Fruit fly (Drosophila melanogaster) whole organism, embryonic: Measurements from ENCODE around the gene CG14232.

Experiments used
- ATbp ChIP-seq: fragments of 200-800 bp; sonication (Bioruptor generic); optimal IDR thresholded peaks from 2 replicates; lab custom pipeline; 2017; ENCODE audit warnings: missing biosample characterization, mild to moderate bottlenecking, missing genetic modification characterization, missing genetic modification reagents
- Atf-2 ChIP-seq: fragments of 200-800 bp; sonication (Bioruptor generic); optimal IDR thresholded peaks from 2 replicates; lab custom pipeline; 2016; ENCODE audit warnings: missing biosample characterization, missing genetic modification characterization
- Bteb2 ChIP-seq: fragments of 200-800 bp; sonication (Bioruptor generic); optimal IDR thresholded peaks from 2 replicates; lab custom pipeline; 2016; ENCODE audit warnings: missing biosample characterization, missing genetic modification characterization
- CG10147 ChIP-seq: fragments of 200-800 bp; sonication (Bioruptor generic); optimal IDR thresholded peaks from 2 replicates; lab custom pipeline; 2019; ENCODE audit warnings: missing biosample characterization, mild to moderate bottlenecking, missing genetic modification characterization, moderate library complexity
- CG11696 ChIP-seq: fragments of 200-800 bp; sonication (Bioruptor generic); IDR thresholded peaks from 2 replicates; pipeline ENCODE4 v1.3.6; 2022; ENCODE audit warnings: missing biosample characterization, missing genetic modification characterization
- CG12744 ChIP-seq: fragments of 200-800 bp; sonication (Bioruptor generic); optimal IDR thresholded peaks from 2 replicates; lab custom pipeline; 2016; ENCODE audit warnings: missing biosample characterization, missing genetic modification characterization
- CG13296 ChIP-seq: fragments of 200-800 bp; sonication (Bioruptor generic); optimal IDR thresholded peaks from 3 replicates; lab custom pipeline; 2018; ENCODE audit warnings: missing biosample characterization, mild to moderate bottlenecking, missing genetic modification characterization
- CG15269 ChIP-seq: fragments of 200-800 bp; sonication (Bioruptor generic); optimal IDR thresholded peaks from 2 replicates; lab custom pipeline; 2018; ENCODE audit warnings: missing biosample characterization, mild to moderate bottlenecking, missing genetic modification characterization, moderate library complexity
- CG15696 ChIP-seq: fragments of 200-800 bp; sonication (Bioruptor generic); optimal IDR thresholded peaks from 2 replicates; lab custom pipeline; 2019; ENCODE audit warnings: missing biosample characterization, mild to moderate bottlenecking, missing genetic modification characterization, moderate library complexity
- CG17328 ChIP-seq: fragments of 200-800 bp; sonication (Bioruptor generic); IDR thresholded peaks from 2 replicates; pipeline ENCODE4 v1.3.6; 2022; ENCODE audit warnings: missing biosample characterization, missing genetic modification characterization
- CG17829 ChIP-seq: fragments of 200-800 bp; optimal IDR thresholded peaks from 2 replicates; lab custom pipeline; 2019; ENCODE audit warnings: missing biosample characterization, mild to moderate bottlenecking, missing genetic modification characterization, moderate library complexity
- CG1832 ChIP-seq: fragments of 200-800 bp; sonication (Bioruptor generic); optimal IDR thresholded peaks from 2 replicates; lab custom pipeline; 2017; ENCODE audit warnings: missing biosample characterization, mild to moderate bottlenecking, missing genetic modification characterization, inconsistent platforms
- CG2120 ChIP-seq: fragments of 200-800 bp; sonication (Bioruptor generic); optimal IDR thresholded peaks from 3 replicates; lab custom pipeline; 2016; ENCODE audit warnings: missing biosample characterization, missing genetic modification characterization
- CG32532 ChIP-seq: fragments of 200-800 bp; sonication (Bioruptor generic); IDR thresholded peaks from 2 replicates; pipeline ENCODE4 v1.3.6; 2022; ENCODE audit warnings: missing biosample characterization, missing genetic modification characterization
- CG32767 ChIP-seq: fragments of 200-800 bp; sonication (Bioruptor generic); IDR thresholded peaks from 2 replicates; pipeline ENCODE4 v1.3.6; 2022; ENCODE audit warnings: missing biosample characterization, missing genetic modification characterization
- CG4617 ChIP-seq: fragments of 200-800 bp; sonication (Bioruptor generic); optimal IDR thresholded peaks from 3 replicates; lab custom pipeline; 2016; ENCODE audit warnings: missing biosample characterization, missing genetic modification characterization, borderline replicate concordance
- CG9437 ChIP-seq: fragments of 200-800 bp; sonication (Bioruptor generic); optimal IDR thresholded peaks from 2 replicates; lab custom pipeline; 2018; ENCODE audit warnings: missing biosample characterization, mild to moderate bottlenecking, missing genetic modification characterization
- CG9932 ChIP-seq: fragments of 200-800 bp; sonication (Bioruptor generic); IDR thresholded peaks from 2 replicates; pipeline ENCODE4 v1.3.6; 2022; ENCODE audit warnings: missing biosample characterization, missing genetic modification characterization
- Dp ChIP-seq: fragments of 200-800 bp; sonication (Bioruptor generic); optimal IDR thresholded peaks from 2 replicates; lab custom pipeline; 2018; ENCODE audit warnings: missing biosample characterization, mild to moderate bottlenecking, missing genetic modification characterization, moderate library complexity
- Ets65A ChIP-seq: fragments of 200-800 bp; sonication (Bioruptor generic); peaks from one replicate; lab custom pipeline; 2016; ENCODE audit warnings: missing biosample characterization, missing genetic modification characterization
- Lhr ChIP-seq: fragments of 200-800 bp; sonication (Bioruptor generic); optimal IDR thresholded peaks from 3 replicates; lab custom pipeline; 2017; ENCODE audit warnings: mild to moderate bottlenecking, missing biosample characterization, missing genetic modification reagents, missing genetic modification characterization
- Myb ChIP-seq: fragments of 200-800 bp; sonication (Bioruptor generic); optimal IDR thresholded peaks from 2 replicates; lab custom pipeline; 2016; ENCODE audit warnings: missing biosample characterization, missing genetic modification characterization
- NK7.1 ChIP-seq: fragments of 200-800 bp; sonication (Bioruptor generic); optimal IDR thresholded peaks from 3 replicates; lab custom pipeline; 2016; ENCODE audit warnings: missing biosample characterization, missing genetic modification characterization
- Neu2 ChIP-seq: fragments of 200-800 bp; sonication (Bioruptor generic); optimal IDR thresholded peaks from 3 replicates; lab custom pipeline; 2016; ENCODE audit warnings: missing biosample characterization, missing genetic modification characterization, borderline replicate concordance
- NfI ChIP-seq: fragments of 200-800 bp; sonication (Bioruptor generic); optimal IDR thresholded peaks from 3 replicates; lab custom pipeline; 2018; ENCODE audit warnings: missing biosample characterization, mild to moderate bottlenecking, missing genetic modification characterization, moderate library complexity
- PHDP ChIP-seq: fragments of 200-800 bp; sonication (Bioruptor generic); optimal IDR thresholded peaks from 3 replicates; lab custom pipeline; 2018; ENCODE audit warnings: missing biosample characterization, mild to moderate bottlenecking, missing genetic modification characterization, moderate library complexity
- Rfx ChIP-seq: fragments of 200-800 bp; sonication (Bioruptor generic); IDR thresholded peaks from 2 replicates; pipeline ENCODE4 v1.3.6; 2022; ENCODE audit warnings: missing biosample characterization, missing genetic modification characterization
- Ssrp ChIP-seq: fragments of 200-800 bp; sonication (Bioruptor generic); optimal IDR thresholded peaks from 2 replicates; lab custom pipeline; 2018; ENCODE audit warnings: missing biosample characterization, mild to moderate bottlenecking, missing genetic modification characterization, moderate library complexity
- Taf1 ChIP-seq: fragments of 200-800 bp; sonication (Bioruptor generic); IDR thresholded peaks from 2 replicates; pipeline ENCODE4 v1.3.6; 2022; ENCODE audit warnings: missing biosample characterization, missing genetic modification characterization
- Xrp1 ChIP-seq: fragments of 200-800 bp; sonication (Bioruptor generic); IDR thresholded peaks from 2 replicates; pipeline ENCODE4 v1.3.6; 2022; ENCODE audit warnings: missing biosample characterization, missing genetic modification characterization
- amos ChIP-seq: fragments of 200-800 bp; sonication (Bioruptor generic); IDR thresholded peaks from 2 replicates; pipeline ENCODE4 v1.3.6; 2022; ENCODE audit warnings: missing biosample characterization, missing genetic modification characterization; ENCODE audit not compliant: partially characterized antibody
- az2 ChIP-seq: fragments of 200-800 bp; sonication (Bioruptor generic); optimal IDR thresholded peaks from 3 replicates; lab custom pipeline; 2016; ENCODE audit warnings: missing biosample characterization, missing genetic modification characterization
- bowl ChIP-seq: fragments of 200-800 bp; sonication (Bioruptor generic); IDR thresholded peaks from 2 replicates; pipeline ENCODE4 v1.3.6; 2022; ENCODE audit warnings: missing biosample characterization, missing genetic modification characterization
- br ChIP-seq: fragments of >200 bp; optimal IDR thresholded peaks from 2 replicates; lab custom pipeline; 2017
- crp ChIP-seq, 2 experiments: fragments of 200-800 bp; sonication (Bioruptor generic); optimal IDR thresholded peaks; 2 replicates in 1 of 2; 3 replicates in 1 of 2; lab custom pipeline; 2017; ENCODE audit warnings: missing biosample characterization in 2 of 2, missing genetic modification characterization in 2 of 2, mild to moderate bottlenecking in 1 of 2, moderate library complexity in 1 of 2
- ewg ChIP-seq: fragments of 200-800 bp; sonication (Bioruptor generic); optimal IDR thresholded peaks from 3 replicates; lab custom pipeline; 2017; ENCODE audit warnings: mild to moderate bottlenecking, missing biosample characterization, missing genetic modification reagents, missing genetic modification characterization
- jing ChIP-seq: fragments of 200-800 bp; sonication (Bioruptor generic); optimal IDR thresholded peaks from 2 replicates; lab custom pipeline; 2018; ENCODE audit warnings: missing biosample characterization, mild to moderate bottlenecking, missing genetic modification characterization
- knrl ChIP-seq: fragments of 200-800 bp; sonication (Bioruptor generic); IDR thresholded peaks from 3 replicates; pipeline ENCODE4 v1.3.6; 2022; ENCODE audit warnings: missing biosample characterization, missing genetic modification characterization; ENCODE audit not compliant: partially characterized antibody
- lov ChIP-seq, 2 experiments: fragments of 200-800 bp in 1 of 2; fragments of >200 bp in 1 of 2; sonication (Bioruptor generic) in 1 of 2; IDR thresholded peaks in 1 of 2; optimal IDR thresholded peaks in 1 of 2; 2 replicates in 1 of 2; 3 replicates in 1 of 2; pipeline versions ENCODE4 v1.3.6 to Lab custom; 2017 to 2022; ENCODE audit warnings: missing biosample characterization in 1 of 2, missing genetic modification characterization in 1 of 2
- pho ChIP-seq: fragments of 200-800 bp; sonication (Bioruptor generic); optimal IDR thresholded peaks from 2 replicates; lab custom pipeline; 2016; ENCODE audit warnings: missing biosample characterization, missing genetic modification characterization
- phol ChIP-seq: fragments of 200-800 bp; sonication (Bioruptor generic); optimal IDR thresholded peaks from 3 replicates; lab custom pipeline; 2018; ENCODE audit warnings: missing biosample characterization, mild to moderate bottlenecking, missing genetic modification characterization, moderate library complexity
- run ChIP-seq: fragments of 200-800 bp; sonication (Bioruptor generic); optimal IDR thresholded peaks from 3 replicates; lab custom pipeline; 2018; ENCODE audit warnings: missing biosample characterization, mild to moderate bottlenecking, missing genetic modification characterization
- sens ChIP-seq: fragments of 200-800 bp; sonication (Bioruptor generic); peaks from one replicate; lab custom pipeline; 2016; ENCODE audit warnings: missing biosample characterization, missing genetic modification characterization
- sima ChIP-seq: fragments of 200-800 bp; sonication (Bioruptor generic); optimal IDR thresholded peaks from 2 replicates; lab custom pipeline; 2016; ENCODE audit warnings: missing biosample characterization, missing genetic modification characterization
- slbo ChIP-seq: fragments of 200-800 bp; sonication (Bioruptor generic); IDR thresholded peaks from 2 replicates; pipeline ENCODE4 v1.3.6; 2022; ENCODE audit warnings: missing biosample characterization, missing genetic modification characterization
- sna ChIP-seq: fragments of 200-800 bp; sonication (Bioruptor generic); IDR thresholded peaks from 2 replicates; pipeline ENCODE4 v1.3.6; 2022; ENCODE audit warnings: missing biosample characterization, missing genetic modification characterization; ENCODE audit not compliant: partially characterized antibody
- sob ChIP-seq: fragments of 200-800 bp; sonication (Bioruptor generic); IDR thresholded peaks from 2 replicates; pipeline ENCODE4 v1.3.6; 2022; ENCODE audit warnings: missing biosample characterization, missing genetic modification characterization
- ssp ChIP-seq: fragments of 200-800 bp; sonication (Bioruptor generic); IDR thresholded peaks from 2 replicates; pipeline ENCODE4 v1.3.6; 2022; ENCODE audit warnings: missing biosample characterization, missing genetic modification characterization
- tio ChIP-seq: fragments of 200-800 bp; sonication (Bioruptor generic); optimal IDR thresholded peaks from 2 replicates; lab custom pipeline; 2017; ENCODE audit warnings: missing biosample characterization, missing genetic modification characterization, inconsistent platforms
- tup ChIP-seq: fragments of 200-800 bp; sonication (Bioruptor generic); optimal IDR thresholded peaks from 2 replicates; lab custom pipeline; 2016; ENCODE audit warnings: missing biosample characterization, mild to moderate bottlenecking, missing genetic modification characterization, moderate library complexity
- zen ChIP-seq: fragments of 200-800 bp; sonication (Bioruptor generic); optimal IDR thresholded peaks from 3 replicates; lab custom pipeline; 2018; ENCODE audit warnings: missing biosample characterization, mild to moderate bottlenecking, missing genetic modification characterization, moderate library complexity

Gene CG14232

DNA sequence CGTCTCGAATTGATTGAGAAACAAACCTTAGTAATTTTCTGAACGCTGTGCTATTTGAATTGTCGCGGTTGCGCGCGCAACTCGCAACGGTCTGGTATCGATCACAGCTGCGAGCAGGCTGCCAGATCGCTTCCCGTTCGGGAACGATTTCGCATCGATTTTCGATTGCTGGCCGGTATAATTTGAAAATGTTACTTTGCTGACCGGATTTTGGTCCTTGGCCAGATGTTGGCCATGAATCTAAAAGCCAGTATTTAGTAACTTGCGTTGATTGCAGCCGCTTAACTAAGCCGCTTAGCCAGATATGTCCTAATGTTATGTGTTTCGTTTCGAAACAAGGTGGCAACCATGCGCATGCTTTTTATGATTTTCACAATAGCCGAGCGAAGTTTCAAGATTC lies 44.5 kb upstream of the CG14232 start (continued):
- no peak for TF ChIP-seq Atf-2 (GFP tag; lab: Kevin White, UChicago)
- TF ChIP-seq crp (GFP tag; optimal IDR thresholded peaks at IDR 0.05; lab: Kevin White, UChicago): peak in 1 of 2 experiments; percentile 59
- TF ChIP-seq Rfx (GFP tag; lab: Robert Waterston, UW): peak; percentile 47
- TF ChIP-seq slbo (GFP tag; lab: Robert Waterston, UW): no peak
- TF ChIP-seq CG1832 (GFP tag; lab: Kevin White, UChicago): no peak
- TF ChIP-seq NfI: no peak
- no peak for TF ChIP-seq Taf1
- no peak for TF ChIP-seq CG17328 (GFP tag; lab: Robert Waterston, UW)
- TF ChIP-seq Xrp1 (GFP tag; lab: Robert Waterston, UW): no peak
- no peak for TF ChIP-seq tup (GFP tag; lab: Kevin White, UChicago)
- TF ChIP-seq CG9437 (GFP tag; lab: Kevin White, UChicago): no peak
- no peak for TF ChIP-seq CG15269 (tag; lab: Kevin White, UChicago)
- peak; percentile 51 for TF ChIP-seq amos (GFP tag; lab: Robert Waterston, UW)
- peak; percentile 35; the same call in 1 of the 2 replicates for TF ChIP-seq CG32532 (GFP tag; lab: Robert Waterston, UW)
- TF ChIP-seq CG9932 (GFP tag; lab: Robert Waterston, UW): no peak
- no peak for TF ChIP-seq CG10147
- TF ChIP-seq Neu2 (GFP tag; lab: Kevin White, UChicago): no peak
- TF ChIP-seq CG11696 (GFP tag; lab: Robert Waterston, UW): no peak
- TF ChIP-seq knrl (GFP tag; lab: Robert Waterston, UW): peak; percentile 50
- no peak for TF ChIP-seq az2 (GFP tag; lab: Kevin White, UChicago)
- no peak for TF ChIP-seq CG32767
- no peak for TF ChIP-seq br (lab: Kevin White, UChicago)
- TF ChIP-seq Lhr (GFP tag; lab: Kevin White, UChicago): peak; percentile 18
- TF ChIP-seq PHDP (tag; lab: Kevin White, UChicago): no peak
- no peak for TF ChIP-seq NK7.1
- TF ChIP-seq Ssrp (tag; lab: Kevin White, UChicago): no peak
- TF ChIP-seq pho (GFP tag; lab: Kevin White, UChicago): peak; percentile 4
- TF ChIP-seq phol (tag; lab: Kevin White, UChicago): peak; percentile 45
- peak; percentile 26 for TF ChIP-seq CG4617 (GFP tag; lab: Kevin White, UChicago)
- no peak for TF ChIP-seq CG15696
- TF ChIP-seq ewg (GFP tag; lab: Kevin White, UChicago): peak; percentile 22
- TF ChIP-seq Ets65A (GFP tag; lab: Kevin White, UChicago): peak; percentile 86
- 0 out of 2 replicates have a peak, but pooled peaks have one; percentile 36 for TF ChIP-seq sob (GFP tag; lab: Robert Waterston, UW)
- peak; percentile 11 for TF ChIP-seq CG17829 (tag; lab: Kevin White, UChicago)
- no peak for TF ChIP-seq Bteb2 (GFP tag; lab: Kevin White, UChicago)
- peak; percentile 19 for TF ChIP-seq zen
- TF ChIP-seq sens (GFP tag; lab: Kevin White, UChicago): peak; percentile 16
- no peak for TF ChIP-seq ssp (GFP tag; lab: Robert Waterston, UW)
- no peak for TF ChIP-seq jing (GFP tag; lab: Kevin White, UChicago)
- TF ChIP-seq sna (GFP tag; lab: Robert Waterston, UW): peak; percentile 44; the same call in 1 of the 2 replicates
- TF ChIP-seq lov (optimal IDR thresholded peaks at IDR 0.05; lab: Kevin White, UChicago): no peak
- no peak for TF ChIP-seq lov (GFP tag; IDR thresholded peaks at IDR 0.05; lab: Robert Waterston, UW)
- TF ChIP-seq Myb (GFP tag; lab: Kevin White, UChicago): peak; percentile 93
- no peak for TF ChIP-seq tio (GFP tag; lab: Kevin White, UChicago)
- peak; percentile 6 for TF ChIP-seq CG2120
- no peak for TF ChIP-seq run (tag; lab: Kevin White, UChicago)
- TF ChIP-seq sima (GFP tag; lab: Kevin White, UChicago): no peak
- TF ChIP-seq CG12744 (GFP tag; lab: Kevin White, UChicago): no peak
- TF ChIP-seq ATbp: no peak
- no peak for TF ChIP-seq CG13296
- TF ChIP-seq Dp: peak; percentile 93
- no peak for TF ChIP-seq bowl (GFP tag; lab: Robert Waterston, UW)
